Worm (Caenorhabditis elegans) whole organism, L3 larva: ENCODE data around the gene vha-2.
A peak's percentile ranks its signal among the peaks of the same experiment; 100 is the strongest.

Experiments used
- ceh-16 ChIP-seq: sonication (generic microtip); optimal IDR thresholded peaks from 2 replicates; lab custom pipeline; 2017; ENCODE audit warnings: missing biosample characterization, missing genetic modification characterization
- ceh-82 ChIP-seq: fragments of 150-350 bp; optimal IDR thresholded peaks from 2 replicates; lab custom pipeline; 2014; ENCODE audit warnings: missing biosample characterization, missing genetic modification characterization
- ceh-9 ChIP-seq: sonication (generic microtip); optimal IDR thresholded peaks from 2 replicates; lab custom pipeline; 2018; ENCODE audit warnings: missing biosample characterization, missing genetic modification characterization
- daf-12 ChIP-seq: fragments of 150-350 bp; optimal IDR thresholded peaks from 2 replicates; lab custom pipeline; 2014; ENCODE audit warnings: missing biosample characterization, missing genetic modification reagents, missing genetic modification characterization
- elt-2 ChIP-seq: sonication (generic microtip); optimal IDR thresholded peaks from 2 replicates; lab custom pipeline; 2016; ENCODE audit warnings: missing genetic modification reagents, mild to moderate bottlenecking, missing genetic modification characterization, missing compliant biosample characterization
- fkh-10 ChIP-seq: sonication (generic microtip); optimal IDR thresholded peaks from 2 replicates; lab custom pipeline; 2017; ENCODE audit warnings: missing biosample characterization, missing genetic modification reagents, missing genetic modification characterization
- fkh-2 ChIP-seq: fragments of 150-350 bp; optimal IDR thresholded peaks from 2 replicates; lab custom pipeline; 2014; ENCODE audit warnings: missing biosample characterization, missing genetic modification reagents, missing genetic modification characterization
- jun-1 ChIP-seq: fragments of 150-350 bp; optimal IDR thresholded peaks from 2 replicates; lab custom pipeline; 2014; ENCODE audit warnings: missing biosample characterization, missing genetic modification reagents, missing genetic modification characterization
- lin-15B ChIP-seq: fragments of 150-350 bp; optimal IDR thresholded peaks from 2 replicates; lab custom pipeline; 2014; ENCODE audit warnings: missing biosample characterization, missing genetic modification characterization
- lsy-12 ChIP-seq: sonication (generic microtip); optimal IDR thresholded peaks from 2 replicates; lab custom pipeline; 2016; ENCODE audit warnings: mild to moderate bottlenecking, missing genetic modification characterization, missing compliant biosample characterization
- mdl-1 ChIP-seq: fragments of 150-350 bp; optimal IDR thresholded peaks from 2 replicates; lab custom pipeline; 2014; ENCODE audit warnings: missing biosample characterization, missing genetic modification characterization
- mml-1 ChIP-seq: fragments of 150-350 bp; sonication (generic microtip); optimal IDR thresholded peaks from 3 replicates; lab custom pipeline; 2014; ENCODE audit warnings: missing biosample characterization, missing genetic modification characterization
- nfya-1 ChIP-seq: sonication (generic microtip); optimal IDR thresholded peaks from 2 replicates; lab custom pipeline; 2017; ENCODE audit warnings: missing genetic modification characterization, mild to moderate bottlenecking, missing compliant biosample characterization, antibody characterized with exemption, moderate library complexity; ENCODE audit not compliant: insufficient read depth
- nhr-12 ChIP-seq: fragments of 150-350 bp; optimal IDR thresholded peaks from 2 replicates; lab custom pipeline; 2014; ENCODE audit warnings: missing biosample characterization, missing genetic modification characterization
- nhr-237 ChIP-seq: fragments of 150-350 bp; optimal IDR thresholded peaks from 2 replicates; lab custom pipeline; 2014; ENCODE audit warnings: missing biosample characterization, missing genetic modification characterization
- nhr-25 ChIP-seq: sonication (generic microtip); optimal IDR thresholded peaks from 2 replicates; lab custom pipeline; 2017; ENCODE audit warnings: missing biosample characterization, missing genetic modification characterization
- nhr-28 ChIP-seq: fragments of 150-350 bp; optimal IDR thresholded peaks from 2 replicates; lab custom pipeline; 2014; ENCODE audit warnings: missing biosample characterization, missing genetic modification characterization
- nhr-67 ChIP-seq: fragments of 150-350 bp; optimal IDR thresholded peaks from 2 replicates; lab custom pipeline; 2014; ENCODE audit warnings: missing biosample characterization, missing genetic modification characterization
- nhr-76 ChIP-seq: fragments of 150-350 bp; sonication (generic microtip); optimal IDR thresholded peaks from 5 replicates; lab custom pipeline; 2014; ENCODE audit warnings: missing biosample characterization, missing genetic modification characterization
- nhr-77 ChIP-seq: fragments of 150-350 bp; optimal IDR thresholded peaks from 2 replicates; lab custom pipeline; 2014; ENCODE audit warnings: missing biosample characterization, missing genetic modification characterization
- pha-4 ChIP-seq: fragments of 150-350 bp; optimal IDR thresholded peaks from 2 replicates; lab custom pipeline; 2014; ENCODE audit warnings: missing biosample characterization, missing genetic modification reagents, missing genetic modification characterization
- pqm-1 ChIP-seq: fragments of 150-350 bp; optimal IDR thresholded peaks from 2 replicates; lab custom pipeline; 2017; ENCODE audit warnings: missing biosample characterization, missing genetic modification characterization, inconsistent platforms
- sea-2 ChIP-seq: fragments of 150-350 bp; sonication (generic microtip); optimal IDR thresholded peaks from 4 replicates; lab custom pipeline; 2014; ENCODE audit warnings: missing biosample characterization, missing genetic modification reagents, missing genetic modification characterization
- skn-1 ChIP-seq: fragments of 150-350 bp; optimal IDR thresholded peaks from 2 replicates; lab custom pipeline; 2014; ENCODE audit warnings: missing biosample characterization, missing genetic modification characterization
- unc-39 ChIP-seq: sonication (generic microtip); optimal IDR thresholded peaks from 4 replicates; lab custom pipeline; 2017; ENCODE audit warnings: missing biosample characterization, missing genetic modification characterization
- unc-62 ChIP-seq: fragments of 150-350 bp; sonication (generic microtip); optimal IDR thresholded peaks from 4 replicates; lab custom pipeline; 2014; ENCODE audit warnings: missing biosample characterization, missing genetic modification reagents, missing genetic modification characterization
- ztf-4 ChIP-seq: fragments of 150-350 bp; optimal IDR thresholded peaks from 2 replicates; lab custom pipeline; 2014; ENCODE audit warnings: missing biosample characterization, missing genetic modification characterization

Gene vha-2

DNA sequence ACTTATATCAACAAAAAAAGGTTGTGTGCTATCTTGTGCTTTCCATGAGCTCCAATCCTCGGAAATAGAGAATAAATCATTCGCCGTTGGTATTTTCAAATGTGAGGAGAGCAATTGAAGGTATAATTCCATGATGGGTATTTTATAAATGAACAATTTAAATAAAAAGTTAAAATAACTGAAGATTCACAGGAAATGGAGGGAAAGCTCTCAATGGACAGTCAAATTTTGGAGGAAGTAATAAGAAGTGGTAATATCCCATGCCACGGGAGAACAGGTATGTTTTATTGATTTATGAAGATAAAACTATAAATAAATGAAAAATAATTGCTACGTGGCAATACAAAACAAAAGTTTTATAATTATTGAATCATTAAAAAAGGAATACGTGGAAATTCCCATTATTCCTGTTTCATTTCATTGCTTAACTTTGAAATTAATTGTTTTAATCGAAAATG, 1.2 kb downstream of the vha-2 start (continued):
- no peak for TF ChIP-seq mdl-1 (tag; lab: Kevin White, UChicago)
- no peak for TF ChIP-seq unc-62 (GFP tag; lab: Kevin White, UChicago)
- peak; percentile 24 for TF ChIP-seq elt-2
- TF ChIP-seq nhr-67 (tag; lab: Kevin White, UChicago): no peak
- no peak for TF ChIP-seq nhr-28 (tag; lab: Kevin White, UChicago)
- no peak for TF ChIP-seq sea-2 (GFP tag; lab: Kevin White, UChicago)
- TF ChIP-seq ceh-9 (tag; lab: Kevin White, UChicago): no peak
- no peak for TF ChIP-seq nhr-12 (tag; lab: Kevin White, UChicago)
- no peak for TF ChIP-seq ztf-4
- no peak for TF ChIP-seq nhr-76 (tag; lab: Kevin White, UChicago)
- TF ChIP-seq ceh-82 (tag; lab: Kevin White, UChicago): peak; percentile 8

DNA sequence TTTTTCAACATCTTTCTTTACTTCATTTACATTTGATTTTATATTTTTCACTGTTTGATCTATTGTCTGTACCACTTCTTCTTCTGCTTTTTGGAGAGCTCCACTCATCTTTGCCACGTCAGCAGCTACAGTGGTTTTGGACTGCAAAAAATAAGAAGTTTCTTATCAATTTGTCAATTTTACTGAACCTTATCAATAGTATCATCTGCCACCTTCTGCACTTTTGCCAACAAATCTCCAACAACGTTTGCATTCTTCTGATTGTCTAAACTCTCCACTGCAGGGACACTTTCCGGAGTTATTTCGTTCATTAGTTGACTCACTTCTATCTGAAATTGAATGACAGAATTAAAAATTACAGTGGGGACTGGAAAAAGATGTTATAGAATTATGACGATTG, 4.8 kb downstream of the vha-2 start:
- TF ChIP-seq elt-2 (peak; percentile 84), ceh-82 (tag; lab: Kevin White, UChicago) (no peak), pqm-1 (peak; percentile 90), fkh-10 (GFP tag; lab: Kevin White, UChicago) (no peak), fkh-2 (tag; lab: Kevin White, UChicago) (no peak), pha-4 (tag; lab: Kevin White, UChicago) (peak; percentile 37), lsy-12 (tag; lab: Kevin White, UChicago) (no peak)

DNA sequence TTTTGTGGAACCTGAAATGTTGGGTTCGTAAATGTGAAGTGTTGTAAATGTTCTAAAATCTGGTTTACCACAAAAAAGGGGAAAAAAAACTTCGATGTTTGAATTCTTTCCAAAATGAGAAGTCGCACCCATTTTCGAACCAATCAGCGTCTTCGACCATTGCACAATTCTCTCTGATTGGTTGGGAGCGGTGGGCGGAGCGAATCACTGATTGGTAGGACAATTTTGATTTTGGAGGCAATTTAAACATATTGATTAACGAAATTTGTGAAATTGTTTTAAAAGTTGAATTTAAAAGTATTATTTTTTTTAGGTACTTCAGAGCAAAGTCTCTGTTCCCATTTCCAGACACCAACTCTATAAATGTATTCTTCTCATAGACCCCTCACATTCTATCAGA, 7.1 kb downstream of the vha-2 start:
- TF ChIP-seq unc-39 (no peak), ceh-16 (no peak), nfya-1 (tag; lab: Kevin White, UChicago) (peak; percentile 83)

DNA sequence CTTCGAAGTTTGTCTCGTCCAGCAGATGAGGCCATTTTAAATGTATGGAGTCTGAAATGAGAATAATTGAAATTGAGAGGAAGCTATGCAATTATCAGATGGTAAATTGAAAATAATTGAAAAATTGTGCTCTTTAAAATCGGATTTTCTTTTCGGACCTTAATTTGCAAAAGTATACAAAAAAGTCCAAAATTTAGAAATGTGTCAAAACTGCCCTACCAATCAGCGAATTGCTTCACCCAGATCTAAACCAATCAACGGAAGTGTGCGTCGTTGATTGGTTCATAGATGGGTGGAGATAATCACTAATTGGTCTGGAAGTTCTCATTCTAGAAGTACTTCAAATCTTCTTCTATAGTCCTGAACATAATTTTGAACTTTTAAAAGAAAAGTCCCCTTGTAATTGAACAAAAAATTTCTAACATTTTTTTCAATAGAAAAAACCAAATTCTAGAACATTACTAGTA, 7.7 kb downstream of the vha-2 start, which contains the start of gene R10E11.5:
Gene R10E11.5 (minus strand): TSS at position 51 of the 467 bp plus-strand sequence.
- TF ChIP-seq lsy-12 (tag; lab: Kevin White, UChicago) (no peak), nfya-1 (tag; lab: Kevin White, UChicago) (peak; percentile 70)

ce11 chrIII:9793592-9794417, 11.8 kb downstream of the vha-2 start, which contains the start of the genes R10E11.9 and mcm-6:
Gene R10E11.9, minus strand, starts transcription at chrIII:9793642.
Gene mcm-6, plus strand, starts transcription at chrIII:9794367.
- TF ChIP-seq nhr-77 (tag; lab: Kevin White, UChicago) (no peak), nfya-1 (tag; lab: Kevin White, UChicago) (peak; percentile 18), elt-2 (no peak), pha-4 (tag; lab: Kevin White, UChicago) (no peak), nhr-25 (peak; percentile 72), mml-1 (tag; lab: Kevin White, UChicago) (no peak), skn-1 (tag; lab: Kevin White, UChicago) (no peak), jun-1 (tag; lab: Kevin White, UChicago) (no peak), daf-12 (tag; lab: Kevin White, UChicago) (no peak)

- TF ChIP-seq mml-1 (tag; lab: Kevin White, UChicago): no peak
Measured at ce11 chrIII:9796448-9796847, 14.5 kb downstream of the vha-2 start, which contains the start of gene srxa-10. Gene srxa-10, minus strand, starts transcription at chrIII:9796548.

ce11 chrIII:9798478-9799157, 16.7 kb downstream of the vha-2 start, which contains the start of gene ZK632.2:
Gene ZK632.2, plus strand, starts transcription at chrIII:9799107.
- TF ChIP-seq nhr-237 (tag; lab: Kevin White, UChicago): no peak
- TF ChIP-seq lin-15B: peak; percentile 10
- TF ChIP-seq nfya-1 (tag; lab: Kevin White, UChicago): peak; percentile 1
